Worm (Caenorhabditis elegans): ENCODE measurements around the gene ksr-1.

Gene ksr-1

ce11 chrX:8273496-8273895 is 1.5 kb upstream of the ksr-1 start:
- TF ChIP-seq fos-1 (tag; optimal IDR thresholded peaks at IDR 0.05) (no peak), mbf-1 (tag; optimal IDR thresholded peaks at IDR 0.05) (no peak), aly-2 (tag; optimal IDR thresholded peaks at IDR 0.05) (no peak), blmp-1 (tag; optimal IDR thresholded peaks at IDR 0.05; ENCODE audit: insufficient read depth) (no peak), dmd-4 (tag; optimal IDR thresholded peaks at IDR 0.05) (no peak), crh-2 (tag; optimal IDR thresholded peaks at IDR 0.05) (no peak), unc-39 (tag; optimal IDR thresholded peaks at IDR 0.05) (no peak), zag-1 (tag; optimal IDR thresholded peaks at IDR 0.05) (no peak), sem-4 (tag; optimal IDR thresholded peaks at IDR 0.05) (no peak), elt-1 (tag; optimal IDR thresholded peaks at IDR 0.05) (no peak), ceh-82 (tag; optimal IDR thresholded peaks at IDR 0.05) (no peak), C34F6.9 (tag; optimal IDR thresholded peaks at IDR 0.05) (no peak)

ce11 chrX:8276333-8276732 is 1.4 kb downstream of the ksr-1 start:
- no peak for TF ChIP-seq ZK546.5 (tag; optimal IDR thresholded peaks at IDR 0.05)
- no peak for TF ChIP-seq lin-13 (GFP tag; optimal IDR thresholded peaks at IDR 0.05)
- no peak for TF ChIP-seq snpc-4 (tag; optimal IDR thresholded peaks at IDR 0.05)
- no peak for TF ChIP-seq nhr-237 (tag; optimal IDR thresholded peaks at IDR 0.05)
- TF ChIP-seq mdl-1 (tag; optimal IDR thresholded peaks at IDR 0.05) = no peak
- TF ChIP-seq nhr-12 (tag; optimal IDR thresholded peaks at IDR 0.05) = no peak
- TF ChIP-seq C34F6.9 (tag; optimal IDR thresholded peaks at IDR 0.05) = peak; percentile 34
- TF ChIP-seq blmp-1 (tag; optimal IDR thresholded peaks at IDR 0.05; ENCODE audit: insufficient read depth) = peak; percentile 28
- TF ChIP-seq lsy-2 (tag; optimal IDR thresholded peaks at IDR 0.05) = no peak
- no peak for TF ChIP-seq egl-27 (tag; optimal IDR thresholded peaks at IDR 0.05)
- TF ChIP-seq aly-2 (tag; optimal IDR thresholded peaks at IDR 0.05) = no peak
- TF ChIP-seq ceh-82 (tag; optimal IDR thresholded peaks at IDR 0.05) = no peak
- TF ChIP-seq lin-11 (tag; optimal IDR thresholded peaks at IDR 0.05) = no peak
- peak; percentile 6 for TF ChIP-seq F13H6.1 (tag; optimal IDR thresholded peaks at IDR 0.05)
- TF ChIP-seq sem-4 (tag; optimal IDR thresholded peaks at IDR 0.05) = no peak
- peak; percentile 2 for TF ChIP-seq nhr-129 (tag; optimal IDR thresholded peaks at IDR 0.05)
- no peak for TF ChIP-seq sma-9 (GFP tag; optimal IDR thresholded peaks at IDR 0.05)
- TF ChIP-seq sma-9 (tag; optimal IDR thresholded peaks at IDR 0.05) = no peak
- TF ChIP-seq unc-55 (GFP tag; optimal IDR thresholded peaks at IDR 0.05) = peak; percentile 18

ce11 chrX:8276984-8277383 is 2.0 kb downstream of the ksr-1 start:
- TF ChIP-seq fos-1 (tag; optimal IDR thresholded peaks at IDR 0.05) (no peak), gmeb-1 (tag; optimal IDR thresholded peaks at IDR 0.05) (no peak), zag-1 (tag; optimal IDR thresholded peaks at IDR 0.05) (no peak), mbf-1 (tag; optimal IDR thresholded peaks at IDR 0.05) (no peak), unc-55 (GFP tag; optimal IDR thresholded peaks at IDR 0.05) (no peak), mab-5 (tag; optimal IDR thresholded peaks at IDR 0.05) (no peak), nhr-6 (tag; optimal IDR thresholded peaks at IDR 0.05) (no peak), ZK546.5 (tag; optimal IDR thresholded peaks at IDR 0.05) (no peak), alr-1 (tag; optimal IDR thresholded peaks at IDR 0.05) (no peak), elt-1 (tag; optimal IDR thresholded peaks at IDR 0.05) (no peak), sem-4 (tag; optimal IDR thresholded peaks at IDR 0.05) (no peak), blmp-1 (tag; optimal IDR thresholded peaks at IDR 0.05; ENCODE audit: insufficient read depth) (no peak), ztf-11 (tag; optimal IDR thresholded peaks at IDR 0.05) (no peak), unc-62 (GFP tag; optimal IDR thresholded peaks at IDR 0.05) (no peak), nhr-77 (tag; optimal IDR thresholded peaks at IDR 0.05) (no peak), nhr-23 (tag; optimal IDR thresholded peaks at IDR 0.05) (no peak)

ce11 chrX:8284003-8284402 is 9.0 kb downstream of the ksr-1 start:
- TF ChIP-seq ZK546.5 (tag; optimal IDR thresholded peaks at IDR 0.05) (no peak), crh-2 (tag; optimal IDR thresholded peaks at IDR 0.05) (no peak), nhr-129 (tag; optimal IDR thresholded peaks at IDR 0.05) (no peak), ztf-1 (GFP tag; conservative IDR thresholded peaks at IDR 0.05) (no peak), ama-1 (optimal IDR thresholded peaks at IDR 0.05) (no peak), nhr-21 (tag; optimal IDR thresholded peaks at IDR 0.05) (no peak), lin-11 (tag; optimal IDR thresholded peaks at IDR 0.05) (no peak), unc-62 (GFP tag; optimal IDR thresholded peaks at IDR 0.05) (no peak), ztf-11 (tag; optimal IDR thresholded peaks at IDR 0.05) (no peak), snpc-4 (tag; optimal IDR thresholded peaks at IDR 0.05) (no peak), nhr-6 (tag; optimal IDR thresholded peaks at IDR 0.05) (no peak), Y55F3AM.14 (GFP tag; optimal IDR thresholded peaks at IDR 0.05) (no peak), sem-4 (tag; optimal IDR thresholded peaks at IDR 0.05) (no peak), C34F6.9 (tag; optimal IDR thresholded peaks at IDR 0.05) (no peak), zag-1 (tag; optimal IDR thresholded peaks at IDR 0.05) (no peak)
